Fruit fly (Drosophila melanogaster) whole organism, embryonic: Measurements from ENCODE around the gene CG33282.

Experiments used
- Ada2b ChIP-seq: fragments of 200-800 bp; sonication (Bioruptor generic); IDR thresholded peaks from 2 replicates; pipeline ENCODE4 v1.3.6; 2022; ENCODE audit warnings: missing biosample characterization, missing genetic modification characterization
- Bgb ChIP-seq: fragments of 200-800 bp; sonication (Bioruptor generic); IDR thresholded peaks from 2 replicates; pipeline ENCODE4 v1.3.6; 2022; ENCODE audit warnings: missing biosample characterization, missing genetic modification characterization; ENCODE audit not compliant: partially characterized antibody
- CG10274 ChIP-seq: fragments of 200-800 bp; sonication (Bioruptor generic); optimal IDR thresholded peaks from 3 replicates; lab custom pipeline; 2017; ENCODE audit warnings: missing biosample characterization, mild to moderate bottlenecking, missing genetic modification characterization
- CG10654 ChIP-seq: fragments of 200-800 bp; sonication (Bioruptor generic); optimal IDR thresholded peaks from 2 replicates; lab custom pipeline; 2016; ENCODE audit warnings: missing biosample characterization, missing genetic modification characterization
- CG1233 ChIP-seq: fragments of 200-800 bp; sonication (Bioruptor generic); optimal IDR thresholded peaks from 4 replicates; lab custom pipeline; 2018; ENCODE audit warnings: missing biosample characterization, mild to moderate bottlenecking, missing genetic modification characterization
- CG13123 ChIP-seq: fragments of 200-800 bp; sonication (Bioruptor generic); optimal IDR thresholded peaks from 2 replicates; lab custom pipeline; 2016; ENCODE audit warnings: missing biosample characterization, missing genetic modification characterization
- CG15514 ChIP-seq: fragments of 200-800 bp; sonication (Bioruptor generic); optimal IDR thresholded peaks from 3 replicates; lab custom pipeline; 2017; ENCODE audit warnings: missing biosample characterization, missing genetic modification characterization, mild to moderate bottlenecking, moderate library complexity, missing genetic modification reagents
- CG30403 ChIP-seq: fragments of 200-800 bp; sonication (Bioruptor generic); optimal IDR thresholded peaks from 3 replicates; lab custom pipeline; 2016; ENCODE audit warnings: missing biosample characterization, missing genetic modification characterization
- CG30431 ChIP-seq: fragments of 200-800 bp; sonication (Bioruptor generic); optimal IDR thresholded peaks from 2 replicates; lab custom pipeline; 2017; ENCODE audit warnings: missing biosample characterization, missing genetic modification characterization
- CG3065 ChIP-seq: fragments of 200-800 bp; sonication (Bioruptor generic); optimal IDR thresholded peaks from 2 replicates; lab custom pipeline; 2016; ENCODE audit warnings: missing biosample characterization, missing genetic modification characterization
- CG31441 ChIP-seq: fragments of 200-800 bp; sonication (Bioruptor generic); IDR thresholded peaks from 2 replicates; pipeline ENCODE4 v1.3.6; 2022; ENCODE audit warnings: missing biosample characterization, missing genetic modification characterization
- CG3163 ChIP-seq: fragments of 200-800 bp; sonication (Bioruptor generic); optimal IDR thresholded peaks from 3 replicates; lab custom pipeline; 2016; ENCODE audit warnings: missing biosample characterization, missing genetic modification characterization
- CG4730 ChIP-seq: fragments of 200-800 bp; sonication (Bioruptor generic); IDR thresholded peaks from 2 replicates; pipeline ENCODE4 v1.3.6; 2022; ENCODE audit warnings: missing biosample characterization, missing genetic modification characterization
- CG6683 ChIP-seq: fragments of 200-800 bp; sonication (Bioruptor generic); optimal IDR thresholded peaks from 2 replicates; lab custom pipeline; 2017; ENCODE audit warnings: missing biosample characterization, mild to moderate bottlenecking, missing genetic modification characterization, missing genetic modification reagents
- CG7987 ChIP-seq: fragments of 200-800 bp; sonication (Bioruptor generic); optimal IDR thresholded peaks from 2 replicates; lab custom pipeline; 2018; ENCODE audit warnings: missing biosample characterization, mild to moderate bottlenecking, missing genetic modification characterization, moderate library complexity
- CG8290 ChIP-seq, 3 experiments: fragments of 200-800 bp; sonication (Bioruptor generic); optimal IDR thresholded peaks; 2 replicates each; lab custom pipeline; 2016 to 2019; ENCODE audit warnings: missing biosample characterization in 3 of 3, missing genetic modification characterization in 3 of 3, mild to moderate bottlenecking in 2 of 3, moderate library complexity in 1 of 3
- CG8359 ChIP-seq: fragments of 200-800 bp; sonication (Bioruptor generic); optimal IDR thresholded peaks from 2 replicates; lab custom pipeline; 2017; ENCODE audit warnings: missing biosample characterization, mild to moderate bottlenecking, missing genetic modification characterization, borderline replicate concordance
- CG8388 ChIP-seq: fragments of 200-800 bp; sonication (Bioruptor generic); optimal IDR thresholded peaks from 2 replicates; lab custom pipeline; 2019; ENCODE audit warnings: missing biosample characterization, mild to moderate bottlenecking, missing genetic modification characterization, moderate library complexity
- CG9437 ChIP-seq: fragments of 200-800 bp; sonication (Bioruptor generic); optimal IDR thresholded peaks from 2 replicates; lab custom pipeline; 2018; ENCODE audit warnings: missing biosample characterization, mild to moderate bottlenecking, missing genetic modification characterization
- CTCF ChIP-seq: fragments of 200-800 bp; sonication (Bioruptor generic); optimal IDR thresholded peaks from 2 replicates; lab custom pipeline; 2017; ENCODE audit warnings: missing biosample characterization, mild to moderate bottlenecking, missing genetic modification characterization, moderate library complexity
- Fer3 ChIP-seq: fragments of 200-800 bp; sonication (Bioruptor generic); optimal IDR thresholded peaks from 2 replicates; lab custom pipeline; 2018; ENCODE audit warnings: missing biosample characterization, mild to moderate bottlenecking, missing genetic modification characterization, moderate library complexity
- H2.0 ChIP-seq: fragments of 200-800 bp; sonication (Bioruptor generic); IDR thresholded peaks from 2 replicates; pipeline ENCODE4 v1.3.6; 2022; ENCODE audit warnings: missing biosample characterization, missing genetic modification characterization
- Hr51 ChIP-seq, 2 experiments: fragments of 200-800 bp; sonication (Bioruptor generic); optimal IDR thresholded peaks; 2 replicates in 1 of 2; 3 replicates in 1 of 2; lab custom pipeline; 2016 to 2018; ENCODE audit warnings: missing biosample characterization in 2 of 2, missing genetic modification characterization in 2 of 2, mild to moderate bottlenecking in 1 of 2, moderate library complexity in 1 of 2
- Max ChIP-seq: fragments of 200-800 bp; sonication (Bioruptor generic); optimal IDR thresholded peaks from 2 replicates; lab custom pipeline; 2016; ENCODE audit warnings: missing biosample characterization, mild to moderate bottlenecking, missing genetic modification characterization
- Med ChIP-seq: fragments of 200-800 bp; sonication (Bioruptor generic); peaks from one replicate; lab custom pipeline; 2016; ENCODE audit warnings: missing biosample characterization, missing genetic modification characterization, mild to moderate bottlenecking, inconsistent platforms, moderate library complexity
- Ptx1 ChIP-seq: fragments of 200-800 bp; sonication (Bioruptor generic); IDR thresholded peaks from 2 replicates; pipeline ENCODE4 v1.3.6; 2022; ENCODE audit warnings: missing biosample characterization, missing genetic modification characterization
- Sry-β ChIP-seq: fragments of 200-800 bp; sonication (Bioruptor generic); optimal IDR thresholded peaks from 2 replicates; lab custom pipeline; 2018; ENCODE audit warnings: missing biosample characterization, mild to moderate bottlenecking, missing genetic modification characterization, moderate library complexity
- Trl ChIP-seq, 3 experiments: fragments of >200 bp in 2 of 3; fragments of 200-800 bp in 1 of 3; sonication (Bioruptor generic) in 1 of 3; optimal IDR thresholded peaks; 2 replicates in 1 of 3; 3 replicates in 2 of 3; lab custom pipeline; 2016 to 2017; ENCODE audit warnings: missing biosample characterization in 1 of 3, missing genetic modification characterization in 1 of 3
- YL-1 ChIP-seq: fragments of 200-800 bp; sonication (Bioruptor generic); optimal IDR thresholded peaks from 3 replicates; lab custom pipeline; 2017; ENCODE audit warnings: missing biosample characterization, mild to moderate bottlenecking, missing genetic modification characterization
- cwo ChIP-seq: fragments of 200-800 bp; sonication (Bioruptor generic); optimal IDR thresholded peaks from 3 replicates; lab custom pipeline; 2017; ENCODE audit warnings: missing biosample characterization, missing genetic modification characterization, mild to moderate bottlenecking, moderate library complexity, missing genetic modification reagents
- ewg ChIP-seq: fragments of 200-800 bp; sonication (Bioruptor generic); optimal IDR thresholded peaks from 3 replicates; lab custom pipeline; 2017; ENCODE audit warnings: mild to moderate bottlenecking, missing biosample characterization, missing genetic modification reagents, missing genetic modification characterization
- ftz-f1 ChIP-seq: fragments of 200-800 bp; sonication (Bioruptor generic); optimal IDR thresholded peaks from 2 replicates; lab custom pipeline; 2016; ENCODE audit warnings: missing biosample characterization, missing genetic modification characterization
- fu2 ChIP-seq: fragments of 200-800 bp; sonication (Bioruptor generic); optimal IDR thresholded peaks from 2 replicates; lab custom pipeline; 2016; ENCODE audit warnings: missing biosample characterization, missing genetic modification characterization
- gro ChIP-seq: fragments of 200-800 bp; sonication (Bioruptor generic); optimal IDR thresholded peaks from 2 replicates; lab custom pipeline; 2016; ENCODE audit warnings: missing biosample characterization, missing genetic modification characterization
- gsb ChIP-seq: fragments of 200-800 bp; sonication (Bioruptor generic); IDR thresholded peaks from 2 replicates; pipeline ENCODE4 v1.3.6; 2022; ENCODE audit warnings: missing biosample characterization, missing genetic modification characterization
- kah ChIP-seq: fragments of 200-800 bp; sonication (Bioruptor generic); optimal IDR thresholded peaks from 2 replicates; lab custom pipeline; 2018; ENCODE audit warnings: missing biosample characterization, mild to moderate bottlenecking, missing genetic modification characterization
- kni ChIP-seq: fragments of 200-800 bp; sonication (Bioruptor generic); optimal IDR thresholded peaks from 3 replicates; lab custom pipeline; 2017; ENCODE audit warnings: mild to moderate bottlenecking, missing biosample characterization, missing genetic modification reagents, missing genetic modification characterization
- lbe ChIP-seq: fragments of 200-800 bp; sonication (Bioruptor generic); optimal IDR thresholded peaks from 2 replicates; lab custom pipeline; 2016; ENCODE audit warnings: missing biosample characterization, mild to moderate bottlenecking, missing genetic modification characterization
- lola ChIP-seq, 3 experiments: fragments of >200 bp in 2 of 3; fragments of 200-800 bp in 1 of 3; sonication (Bioruptor generic) in 1 of 3; optimal IDR thresholded peaks; 2 replicates each; lab custom pipeline; 2017 to 2019; ENCODE audit warnings: missing biosample characterization in 3 of 3, missing genetic modification characterization in 3 of 3, mild to moderate bottlenecking in 1 of 3, moderate library complexity in 1 of 3
- nau ChIP-seq: fragments of 200-800 bp; sonication (Bioruptor generic); optimal IDR thresholded peaks from 3 replicates; lab custom pipeline; 2017; ENCODE audit warnings: missing biosample characterization, mild to moderate bottlenecking, missing genetic modification characterization, missing genetic modification reagents
- pfk ChIP-seq: fragments of 200-800 bp; sonication (Bioruptor generic); optimal IDR thresholded peaks from 2 replicates; lab custom pipeline; 2018; ENCODE audit warnings: missing biosample characterization, mild to moderate bottlenecking, missing genetic modification characterization, moderate library complexity
- stc ChIP-seq: fragments of 200-800 bp; sonication (Bioruptor generic); IDR thresholded peaks from 2 replicates; pipeline ENCODE4 v1.3.6; 2022; ENCODE audit warnings: missing biosample characterization, missing genetic modification characterization
- stwl ChIP-seq: fragments of 200-800 bp; sonication (Bioruptor generic); optimal IDR thresholded peaks from 3 replicates; lab custom pipeline; 2018; ENCODE audit warnings: missing biosample characterization, mild to moderate bottlenecking, missing genetic modification characterization, moderate library complexity
- vnd ChIP-seq: fragments of 200-800 bp; sonication (Bioruptor generic); IDR thresholded peaks from 3 replicates; pipeline ENCODE4 v1.3.6; 2022; ENCODE audit warnings: missing biosample characterization, missing genetic modification characterization; ENCODE audit not compliant: partially characterized antibody
- wor ChIP-seq: fragments of 200-800 bp; sonication (Bioruptor generic); IDR thresholded peaks from 2 replicates; pipeline ENCODE4 v1.3.6; 2022; ENCODE audit warnings: missing biosample characterization, missing genetic modification characterization

CG33282 gene

DNA sequence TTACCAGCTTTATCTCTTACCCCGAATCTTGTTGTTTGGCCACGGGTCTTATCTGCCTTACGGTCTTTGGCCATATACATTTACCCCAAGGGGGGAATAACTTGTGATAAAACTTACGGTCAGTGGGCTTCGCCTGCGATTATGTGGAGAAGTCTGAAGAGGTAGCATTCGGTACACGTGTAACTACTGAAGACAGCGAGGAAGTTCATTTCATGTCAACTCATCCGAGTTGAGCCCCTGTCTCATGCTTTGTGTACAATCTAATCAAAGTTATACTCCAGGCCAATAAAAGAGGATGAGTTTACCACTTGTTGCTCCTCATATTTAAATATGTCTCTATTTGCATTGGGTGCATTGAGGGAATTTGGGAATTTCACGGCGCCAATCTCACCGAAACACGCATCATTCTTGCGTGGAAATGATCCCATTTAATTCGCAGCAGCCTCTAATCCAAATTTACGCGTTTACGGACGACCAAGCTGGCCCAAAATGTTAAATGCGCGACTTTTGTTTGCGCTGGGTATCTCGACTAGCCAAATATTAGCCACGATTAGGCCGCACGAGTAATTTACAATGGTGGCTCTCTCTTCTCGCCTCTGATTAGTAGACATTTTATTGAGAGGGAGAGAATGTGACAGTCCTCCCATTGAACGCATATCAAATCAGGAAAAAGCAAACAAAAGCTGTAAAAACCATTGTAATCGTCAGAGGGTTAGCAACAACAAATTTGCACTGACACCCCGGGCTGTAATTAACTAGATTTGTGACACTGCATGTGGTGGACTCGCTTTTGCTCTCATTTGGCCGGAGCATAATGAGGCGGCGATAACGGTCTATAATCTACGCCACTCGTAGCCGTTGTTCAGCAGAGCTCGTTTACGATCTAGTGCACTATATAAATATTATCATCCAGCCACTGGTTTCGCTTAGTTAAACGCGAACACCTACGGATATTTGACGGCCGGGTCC, 4.1 kb upstream of the CG33282 start, which contains the start of gene CG33281 (continued):
- peak; percentile 52 for TF ChIP-seq CG7987 (GFP tag; lab: Kevin White, UChicago)
- no peak for TF ChIP-seq Hr51 (GFP tag; optimal IDR thresholded peaks at IDR 0.05; lab: Kevin White, UChicago)
- no peak for TF ChIP-seq CG13123 (GFP tag; lab: Kevin White, UChicago)
- TF ChIP-seq gsb (GFP tag; lab: Robert Waterston, UW), result 0 out of 2 replicates have a peak, but pooled peaks have one; percentile 28
- TF ChIP-seq kah, result peak; percentile 72
- peak; percentile 61 for TF ChIP-seq Fer3
- no peak for TF ChIP-seq YL-1 (GFP tag; lab: Kevin White, UChicago)
- no peak for TF ChIP-seq Sry-β (GFP tag; lab: Kevin White, UChicago)
- no peak for TF ChIP-seq Med (GFP tag; lab: Kevin White, UChicago)
- TF ChIP-seq wor (GFP tag; lab: Robert Waterston, UW), result no peak
- no peak for TF ChIP-seq Ada2b (GFP tag; lab: Robert Waterston, UW)
- TF ChIP-seq CG30431 (GFP tag; lab: Kevin White, UChicago), result no peak
- no peak for TF ChIP-seq ftz-f1 (GFP tag; lab: Kevin White, UChicago)
- TF ChIP-seq CG31441 (GFP tag; lab: Robert Waterston, UW), result peak; percentile 23; the same call in 1 of the 2 replicates
- TF ChIP-seq stc (GFP tag; lab: Robert Waterston, UW), result no peak
- TF ChIP-seq CG3163 (GFP tag; lab: Kevin White, UChicago), result no peak
- TF ChIP-seq nau (GFP tag; lab: Kevin White, UChicago), result no peak
- peak; percentile 84 for TF ChIP-seq cwo (GFP tag; lab: Kevin White, UChicago)
- no peak for TF ChIP-seq CG30403 (GFP tag; lab: Kevin White, UChicago)
- TF ChIP-seq stwl, result no peak
- no peak for TF ChIP-seq lbe
- TF ChIP-seq CG15514 (GFP tag; lab: Kevin White, UChicago), result no peak
- no peak for TF ChIP-seq CG8290 (GFP tag; optimal IDR thresholded peaks at IDR 0.05; lab: Kevin White, UChicago)
- TF ChIP-seq CG8290 (tag; optimal IDR thresholded peaks at IDR 0.05; lab: Kevin White, UChicago), result no peak
- TF ChIP-seq CTCF (GFP tag; lab: Kevin White, UChicago), result no peak
- no peak for TF ChIP-seq CG8388 (GFP tag; lab: Kevin White, UChicago)
- TF ChIP-seq Max (GFP tag; lab: Kevin White, UChicago), result no peak
- no peak for TF ChIP-seq CG4730
- peak; percentile 48 for TF ChIP-seq CG1233
- no peak for TF ChIP-seq H2.0
- TF ChIP-seq ewg (GFP tag; lab: Kevin White, UChicago), result no peak
- TF ChIP-seq CG9437 (GFP tag; lab: Kevin White, UChicago), result no peak
- TF ChIP-seq CG3065 (GFP tag; lab: Kevin White, UChicago), result no peak
- TF ChIP-seq gro (GFP tag; lab: Kevin White, UChicago), result no peak
- no peak for TF ChIP-seq vnd (GFP tag; lab: Robert Waterston, UW)
- TF ChIP-seq Trl (optimal IDR thresholded peaks at IDR 0.05; lab: Kevin White, UChicago), result no peak
- no peak for TF ChIP-seq Trl (GFP tag; optimal IDR thresholded peaks at IDR 0.05; lab: Kevin White, UChicago)
- TF ChIP-seq Bgb (GFP tag; lab: Robert Waterston, UW), result no peak
- TF ChIP-seq lola (GFP tag; optimal IDR thresholded peaks at IDR 0.05; lab: Kevin White, UChicago), result no peak
- peak; percentile 33 for TF ChIP-seq CG8359 (GFP tag; lab: Kevin White, UChicago)
- TF ChIP-seq fu2 (GFP tag; lab: Kevin White, UChicago), result no peak
- peak; percentile 12 for TF ChIP-seq pfk (GFP tag; lab: Kevin White, UChicago)
- TF ChIP-seq Ptx1, result no peak
- no peak for TF ChIP-seq CG6683 (GFP tag; lab: Kevin White, UChicago)
- no peak for TF ChIP-seq CG10654 (GFP tag; lab: Kevin White, UChicago)
- no peak for TF ChIP-seq CG10274 (GFP tag; lab: Kevin White, UChicago)
- peak; percentile 23 for TF ChIP-seq kni (GFP tag; lab: Kevin White, UChicago)
